Worm (Caenorhabditis elegans): ENCODE results near the gene lir-1.

- TF ChIP-seq snpc-4 (tag; optimal IDR thresholded peaks at IDR 0.05) (no peak), pqm-1 (tag; optimal IDR thresholded peaks at IDR 0.05) (no peak), unc-62 (GFP tag; optimal IDR thresholded peaks at IDR 0.05) (no peak), aly-2 (tag; optimal IDR thresholded peaks at IDR 0.05) (no peak), skn-1 (tag; optimal IDR thresholded peaks at IDR 0.05) (no peak), nhr-11 (tag; optimal IDR thresholded peaks at IDR 0.05) (no peak), unc-39 (tag; optimal IDR thresholded peaks at IDR 0.05) (no peak), ZK546.5 (tag; optimal IDR thresholded peaks at IDR 0.05) (no peak), mdl-1 (tag; optimal IDR thresholded peaks at IDR 0.05) (no peak)
Measured at ce11 chrII:7684589-7684988, 12.8 kb downstream of the lir-1 start, which contains the start of gene F18A1.1.

Measured in whole organism, L3 larva.